Worm (Caenorhabditis elegans): ENCODE data around the gene Y43F8B.25.

ce11 chrV:19429605-19430004, 33.1 kb upstream of the Y43F8B.25 start:
- TF ChIP-seq unc-62 (GFP tag; optimal IDR thresholded peaks at IDR 0.05) (no peak), sptf-1 (tag; optimal IDR thresholded peaks at IDR 0.05) (no peak), lin-32 (GFP tag; optimal IDR thresholded peaks at IDR 0.05) (no peak), blmp-1 (tag; optimal IDR thresholded peaks at IDR 0.05) (no peak), unc-39 (tag; optimal IDR thresholded peaks at IDR 0.05) (no peak), nhr-28 (tag; optimal IDR thresholded peaks at IDR 0.05) (no peak)
